Worm (Caenorhabditis elegans) whole organism, mixed stage, embryonic: ENCODE results near the gene str-85.

ENCODE experiments used
- blmp-1 ChIP-seq: fragments of 150-350 bp; optimal IDR thresholded peaks from 2 replicates; lab custom pipeline; 2014; ENCODE audit warnings: missing biosample characterization, missing genetic modification characterization
- cnd-1 ChIP-seq: fragments of 200-800 bp; sonication (Bioruptor generic); optimal IDR thresholded peaks from 2 replicates; lab custom pipeline; 2018; ENCODE audit warnings: mild to moderate bottlenecking, missing genetic modification characterization, missing compliant biosample characterization
- elt-1 ChIP-seq: sonication (generic microtip); optimal IDR thresholded peaks from 2 replicates; lab custom pipeline; 2017; ENCODE audit warnings: missing genetic modification characterization, mild to moderate bottlenecking, missing compliant biosample characterization, antibody characterized with exemption, moderate library complexity, borderline replicate concordance; ENCODE audit not compliant: insufficient read depth
- elt-3 ChIP-seq: fragments of 150-350 bp; optimal IDR thresholded peaks from 2 replicates; lab custom pipeline; 2014; ENCODE audit warnings: missing biosample characterization, missing genetic modification characterization
- ham-2 ChIP-seq: fragments of 200-800 bp; sonication (Bioruptor generic); optimal IDR thresholded peaks from 2 replicates; lab custom pipeline; 2018; ENCODE audit warnings: mild to moderate bottlenecking, missing genetic modification characterization, missing compliant biosample characterization
- lin-13 ChIP-seq: fragments of 150-350 bp; optimal IDR thresholded peaks from 2 replicates; lab custom pipeline; 2014; ENCODE audit warnings: missing biosample characterization, missing genetic modification characterization
- mep-1 ChIP-seq: fragments of 150-350 bp; optimal IDR thresholded peaks from 2 replicates; lab custom pipeline; 2017; ENCODE audit warnings: missing biosample characterization, missing genetic modification reagents, missing genetic modification characterization, inconsistent platforms
- nhr-2 ChIP-seq: fragments of 150-350 bp; optimal IDR thresholded peaks from 2 replicates; lab custom pipeline; 2014; ENCODE audit warnings: missing biosample characterization, missing genetic modification characterization
- nhr-237 ChIP-seq: fragments of 150-350 bp; optimal IDR thresholded peaks from 2 replicates; lab custom pipeline; 2014; ENCODE audit warnings: missing biosample characterization, missing genetic modification characterization
- pha-4 ChIP-seq: fragments of 150-350 bp; optimal IDR thresholded peaks from 2 replicates; lab custom pipeline; 2018; ENCODE audit warnings: missing biosample characterization, missing genetic modification reagents, missing genetic modification characterization
- snpc-4 ChIP-seq: fragments of 150-350 bp; optimal IDR thresholded peaks from 2 replicates; lab custom pipeline; 2014; ENCODE audit warnings: missing biosample characterization, missing genetic modification characterization
- unc-120 ChIP-seq: sonication (generic microtip); optimal IDR thresholded peaks from 2 replicates; lab custom pipeline; 2017; ENCODE audit warnings: missing genetic modification characterization, missing compliant biosample characterization; ENCODE audit not compliant: poor library complexity, severe bottlenecking
- unc-62 ChIP-seq: fragments of 150-350 bp; optimal IDR thresholded peaks from 2 replicates; lab custom pipeline; 2014; ENCODE audit warnings: missing biosample characterization, missing genetic modification reagents, missing genetic modification characterization
- ztf-11 ChIP-seq: fragments of 150-350 bp; optimal IDR thresholded peaks from 2 replicates; lab custom pipeline; 2014; ENCODE audit warnings: missing biosample characterization, missing genetic modification characterization

DNA sequence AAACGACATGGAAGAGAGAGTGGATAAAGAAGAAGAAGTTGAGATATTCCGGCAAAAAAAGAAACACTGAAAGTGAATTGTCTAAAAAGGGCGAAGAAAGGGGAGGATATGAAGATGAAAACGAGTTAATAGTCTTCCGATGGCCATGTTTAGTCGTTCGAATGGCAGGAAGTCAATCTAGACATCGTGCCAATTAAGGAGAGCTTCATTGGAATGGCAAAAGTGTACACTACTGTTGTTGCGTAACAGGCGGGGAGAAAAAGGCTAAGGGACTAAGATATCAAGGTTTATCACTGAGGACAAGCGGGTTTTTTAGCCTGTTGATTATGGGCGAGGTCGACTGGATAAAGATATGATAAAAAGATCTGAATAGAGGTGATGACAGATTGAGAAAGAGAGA lies 39.5 kb downstream of the str-85 start:
- TF ChIP-seq unc-120 (tag; lab: Kevin White, UChicago) (no peak), snpc-4 (tag; lab: Kevin White, UChicago) (no peak), ham-2 (no peak), elt-3 (tag; lab: Kevin White, UChicago) (no peak), unc-62 (GFP tag; lab: Kevin White, UChicago) (no peak), pha-4 (no peak), mep-1 (tag; lab: Kevin White, UChicago) (no peak), lin-13 (tag; lab: Kevin White, UChicago) (no peak), elt-1 (tag; lab: Kevin White, UChicago) (no peak), nhr-2 (tag; lab: Kevin White, UChicago) (no peak), nhr-237 (tag; lab: Kevin White, UChicago) (no peak), cnd-1 (tag; lab: Kevin White, UChicago) (no peak), blmp-1 (tag; lab: Kevin White, UChicago) (no peak), ztf-11 (tag; lab: Kevin White, UChicago) (no peak)
